Worm (Caenorhabditis elegans) whole organism, early embryonic: Measurements from ENCODE around the gene dhhc-6.

ENCODE experiments used
- F13C5.2 ChIP-seq: sonication (generic microtip); optimal IDR thresholded peaks from 2 replicates; lab custom pipeline; 2017; ENCODE audit warnings: mild to moderate bottlenecking, missing genetic modification characterization, inconsistent platforms, missing compliant biosample characterization
- ama-1 ChIP-seq: fragments of 150-350 bp; optimal IDR thresholded peaks from 2 replicates; lab custom pipeline; 2014
- ets-7 ChIP-seq: sonication (generic microtip); optimal IDR thresholded peaks from 2 replicates; lab custom pipeline; 2016; ENCODE audit warnings: missing genotype, missing genetic modification characterization, missing compliant biosample characterization
- flt-1 ChIP-seq: fragments of 200-800 bp; sonication (Bioruptor generic); IDR thresholded peaks from 2 replicates; pipeline ENCODE4 v1.3.6; 2022; ENCODE audit warnings: missing genetic modification characterization, missing compliant biosample characterization
- hmbx-1 ChIP-seq: sonication (generic microtip); optimal IDR thresholded peaks from 2 replicates; lab custom pipeline; 2016; ENCODE audit warnings: mild to moderate bottlenecking, missing genetic modification characterization, missing compliant biosample characterization
- hmg-4 ChIP-seq: fragments of 200-800 bp; sonication (Bioruptor generic); optimal IDR thresholded peaks from 2 replicates; lab custom pipeline; 2018; ENCODE audit warnings: mild to moderate bottlenecking, missing genetic modification characterization, missing compliant biosample characterization
- hnd-1 ChIP-seq: sonication (generic microtip); optimal IDR thresholded peaks from 2 replicates; lab custom pipeline; 2016; ENCODE audit warnings: missing genetic modification characterization, missing compliant biosample characterization
- pes-1 ChIP-seq: fragments of 200-800 bp; sonication (Bioruptor generic); IDR thresholded peaks from 2 replicates; pipeline ENCODE4 v1.3.6; 2022; ENCODE audit warnings: missing genetic modification reagents, missing genetic modification characterization, missing compliant biosample characterization
- tbx-37 ChIP-seq: fragments of 200-800 bp; sonication (Bioruptor generic); conservative IDR thresholded peaks from 2 replicates; pipeline ENCODE4 v1.3.6; 2022; ENCODE audit warnings: missing genetic modification reagents, missing genetic modification characterization, missing compliant biosample characterization

DNA sequence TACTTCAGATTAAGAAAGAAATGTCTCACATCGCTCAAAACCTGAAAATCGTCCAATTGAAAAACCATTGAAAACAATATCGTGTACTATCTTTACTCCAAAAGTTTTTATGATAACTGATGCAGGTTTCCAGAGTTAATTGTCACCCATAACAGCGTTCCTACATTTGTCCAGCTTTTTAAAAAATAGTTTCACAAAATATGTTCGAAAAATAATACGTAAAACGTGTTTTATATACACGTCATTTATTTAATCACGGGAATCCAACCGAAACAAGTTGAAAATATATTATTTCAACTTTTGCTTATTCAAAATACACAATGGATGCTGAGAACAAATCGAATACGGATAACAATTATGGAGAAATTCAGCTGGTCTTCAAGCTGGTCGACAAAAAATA lies 49.3 kb upstream of the dhhc-6 start, which contains the start of gene K08E4.7:
- TF ChIP-seq flt-1 (no peak), ets-7 (tag; lab: Kevin White, UChicago) (no peak), ama-1 (lab: Kevin White, UChicago) (no peak), F13C5.2 (tag; lab: Kevin White, UChicago) (no peak), pes-1 (GFP tag; lab: Robert Waterston, UW) (no peak), hmg-4 (GFP tag; lab: Kevin White, UChicago) (no peak), hnd-1 (tag; lab: Kevin White, UChicago) (no peak), tbx-37 (no peak), hmbx-1 (no peak)
